Worm (Caenorhabditis elegans) whole organism, L4 larva: Measurements from ENCODE around the gene F57G12.1.

ENCODE experiments used
- fos-1 ChIP-seq: fragments of 150-350 bp; optimal IDR thresholded peaks from 2 replicates; lab custom pipeline; 2014; ENCODE audit warnings: missing biosample characterization, missing genetic modification characterization
- pqm-1 ChIP-seq: sonication (generic microtip); optimal IDR thresholded peaks from 2 replicates; lab custom pipeline; 2017; ENCODE audit warnings: missing biosample characterization, missing genetic modification characterization

- TF ChIP-seq fos-1 (tag; lab: Kevin White, UChicago) (no peak), pqm-1 (tag; lab: Kevin White, UChicago) (no peak)
These were observed 3.7 kb downstream of the F57G12.1 start for ce11 chrX:12167632-12168377.
